Worm (Caenorhabditis elegans) whole organism, midembryonic: ENCODE data around the gene F48G7.4.

Experiments
- T22C8.4 ChIP-seq: fragments of 200-800 bp; sonication (Bioruptor generic); IDR thresholded peaks from 2 replicates; pipeline ENCODE4 v1.3.6; 2022; ENCODE audit warnings: missing genetic modification characterization, missing compliant biosample characterization
- ref-1 ChIP-seq: fragments of 200-800 bp; sonication (Bioruptor generic); conservative IDR thresholded peaks from 2 replicates; pipeline ENCODE4 v1.3.6; 2022; ENCODE audit warnings: missing genetic modification reagents, missing genetic modification characterization, missing compliant biosample characterization
- ztf-29 ChIP-seq: fragments of 200-800 bp; sonication (Bioruptor generic); IDR thresholded peaks from 2 replicates; pipeline ENCODE4 v1.3.6; 2022; ENCODE audit warnings: missing genetic modification reagents, missing genetic modification characterization, missing compliant biosample characterization

DNA sequence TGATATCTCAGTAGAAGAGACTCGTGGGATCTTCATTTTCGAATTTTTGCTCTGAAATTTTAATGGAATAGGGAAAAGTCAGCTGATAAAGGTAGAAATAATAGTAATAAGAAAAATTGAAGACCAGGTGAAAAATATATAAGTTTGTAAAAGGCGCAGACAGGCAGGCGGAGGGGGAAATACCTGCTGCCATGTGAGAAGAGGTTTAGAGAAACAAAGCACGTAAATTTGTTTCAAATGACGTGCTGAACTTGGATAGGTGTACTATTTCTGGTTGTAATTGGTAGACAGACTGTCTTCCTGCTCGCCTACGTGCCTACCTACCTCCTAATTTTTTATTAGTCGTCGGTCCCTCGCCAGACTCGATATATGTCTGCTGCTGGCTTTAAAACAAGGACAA, 48.2 kb downstream of the F48G7.4 start, which contains the start of gene nhr-180:
- TF ChIP-seq T22C8.4 = no peak
- no peak for TF ChIP-seq ztf-29 (GFP tag; lab: Robert Waterston, UW)
- no peak for TF ChIP-seq ref-1
